Worm (Caenorhabditis elegans) whole organism, late embryonic: ENCODE measurements around the gene ttr-50.

Experiments used
- C08G9.2 ChIP-seq: sonication (generic microtip); optimal IDR thresholded peaks from 2 replicates; lab custom pipeline; 2016; ENCODE audit warnings: mild to moderate bottlenecking, missing genetic modification characterization, moderate library complexity, missing compliant biosample characterization
- F13H6.1 ChIP-seq: sonication (generic microtip); optimal IDR thresholded peaks from 2 replicates; lab custom pipeline; 2016; ENCODE audit warnings: missing genetic modification characterization, missing compliant biosample characterization
- K09A11.1 ChIP-seq: sonication (generic microtip); optimal IDR thresholded peaks from 2 replicates; lab custom pipeline; 2017; ENCODE audit warnings: antibody characterized with exemption, mild to moderate bottlenecking, missing genetic modification characterization, missing compliant biosample characterization; ENCODE audit not compliant: insufficient read depth
- T23F11.4 ChIP-seq: fragments of 200-800 bp; sonication (Bioruptor generic); optimal IDR thresholded peaks from 2 replicates; lab custom pipeline; 2018; ENCODE audit warnings: mild to moderate bottlenecking, missing genetic modification characterization, missing compliant biosample characterization
- Y22D7AL.16 ChIP-seq: sonication (generic microtip); optimal IDR thresholded peaks from 2 replicates; lab custom pipeline; 2016; ENCODE audit warnings: missing genetic modification characterization, missing compliant biosample characterization
- ceh-14 ChIP-seq: sonication (generic microtip); optimal IDR thresholded peaks from 2 replicates; lab custom pipeline; 2016; ENCODE audit warnings: missing genotype, missing genetic modification characterization, missing compliant biosample characterization
- ceh-18 ChIP-seq: sonication (generic microtip); optimal IDR thresholded peaks from 2 replicates; lab custom pipeline; 2016; ENCODE audit warnings: missing genetic modification characterization, missing compliant biosample characterization
- ceh-19 ChIP-seq: fragments of 200-800 bp; sonication (Bioruptor generic); optimal IDR thresholded peaks from 2 replicates; lab custom pipeline; 2018; ENCODE audit warnings: mild to moderate bottlenecking, missing genetic modification characterization, missing compliant biosample characterization
- ceh-2 ChIP-seq: sonication (generic microtip); optimal IDR thresholded peaks from 2 replicates; lab custom pipeline; 2016; ENCODE audit warnings: missing genotype, missing genetic modification characterization, missing compliant biosample characterization
- ceh-24 ChIP-seq: sonication (generic microtip); optimal IDR thresholded peaks from 2 replicates; lab custom pipeline; 2016; ENCODE audit warnings: mild to moderate bottlenecking, missing genetic modification characterization, missing compliant biosample characterization
- ceh-30 ChIP-seq: fragments of 150-350 bp; optimal IDR thresholded peaks from 2 replicates; lab custom pipeline; 2014; ENCODE audit warnings: missing biosample characterization, missing genetic modification characterization
- ceh-6 ChIP-seq: fragments of 200-800 bp; sonication (Bioruptor generic); optimal IDR thresholded peaks from 2 replicates; lab custom pipeline; 2018; ENCODE audit warnings: mild to moderate bottlenecking, missing genetic modification characterization, missing compliant biosample characterization
- ceh-9 ChIP-seq: sonication (generic microtip); optimal IDR thresholded peaks from 2 replicates; lab custom pipeline; 2016; ENCODE audit warnings: mild to moderate bottlenecking, missing genetic modification characterization, inconsistent platforms, missing compliant biosample characterization
- dmd-4 ChIP-seq: sonication (generic microtip); optimal IDR thresholded peaks from 2 replicates; lab custom pipeline; 2016; ENCODE audit warnings: borderline replicate concordance, missing genetic modification characterization, missing compliant biosample characterization
- elt-2 ChIP-seq: sonication (generic microtip); optimal IDR thresholded peaks from 2 replicates; lab custom pipeline; 2016; ENCODE audit warnings: missing genetic modification reagents, missing genetic modification characterization, missing compliant biosample characterization
- ets-4 ChIP-seq: sonication (generic microtip); optimal IDR thresholded peaks from 2 replicates; lab custom pipeline; 2016; ENCODE audit warnings: missing genetic modification characterization, missing compliant biosample characterization
- fax-1 ChIP-seq: sonication (generic microtip); optimal IDR thresholded peaks from 2 replicates; lab custom pipeline; 2016; ENCODE audit warnings: missing genotype, missing genetic modification characterization, missing compliant biosample characterization
- fkh-10 ChIP-seq: fragments of 150-350 bp; optimal IDR thresholded peaks from 2 replicates; lab custom pipeline; 2014; ENCODE audit warnings: missing biosample characterization, missing genetic modification reagents, missing genetic modification characterization
- fkh-6 ChIP-seq: sonication (generic microtip); optimal IDR thresholded peaks from 2 replicates; lab custom pipeline; 2016; ENCODE audit warnings: missing genetic modification characterization, missing compliant biosample characterization
- hlh-15 ChIP-seq: sonication (generic microtip); optimal IDR thresholded peaks from 2 replicates; lab custom pipeline; 2016; ENCODE audit warnings: missing genetic modification characterization, missing compliant biosample characterization
- hlh-30 ChIP-seq: sonication (generic microtip); optimal IDR thresholded peaks from 2 replicates; lab custom pipeline; 2017; ENCODE audit warnings: antibody characterized with exemption, missing genetic modification characterization, missing compliant biosample characterization; ENCODE audit not compliant: insufficient read depth
- hlh-6 ChIP-seq: sonication (generic microtip); optimal IDR thresholded peaks from 2 replicates; lab custom pipeline; 2016; ENCODE audit warnings: missing genotype, missing genetic modification characterization, missing compliant biosample characterization
- lim-6 ChIP-seq: sonication (generic microtip); optimal IDR thresholded peaks from 2 replicates; lab custom pipeline; 2016; ENCODE audit warnings: missing genetic modification characterization, missing compliant biosample characterization
- lin-11 ChIP-seq: fragments of 200-800 bp; sonication (Bioruptor generic); optimal IDR thresholded peaks from 2 replicates; lab custom pipeline; 2018; ENCODE audit warnings: mild to moderate bottlenecking, missing genetic modification characterization, missing compliant biosample characterization
- madf-2 ChIP-seq: sonication (generic microtip); optimal IDR thresholded peaks from 2 replicates; lab custom pipeline; 2017; ENCODE audit warnings: missing genetic modification characterization, missing compliant biosample characterization
- mec-3 ChIP-seq: sonication (generic microtip); optimal IDR thresholded peaks from 2 replicates; lab custom pipeline; 2016; ENCODE audit warnings: borderline replicate concordance, missing genetic modification characterization, missing compliant biosample characterization
- nfya-1 ChIP-seq: sonication (generic microtip); optimal IDR thresholded peaks from 2 replicates; lab custom pipeline; 2017; ENCODE audit warnings: missing genetic modification characterization, mild to moderate bottlenecking, missing compliant biosample characterization, antibody characterized with exemption, moderate library complexity
- nhr-11 ChIP-seq: fragments of 150-350 bp; optimal IDR thresholded peaks from 2 replicates; lab custom pipeline; 2014; ENCODE audit warnings: missing biosample characterization, missing genetic modification characterization
- odd-2 ChIP-seq: sonication (generic microtip); optimal IDR thresholded peaks from 2 replicates; lab custom pipeline; 2017; ENCODE audit warnings: antibody characterized with exemption, mild to moderate bottlenecking, missing genetic modification characterization, missing compliant biosample characterization
- pag-3 ChIP-seq: sonication (generic microtip); optimal IDR thresholded peaks from 2 replicates; lab custom pipeline; 2016; ENCODE audit warnings: missing compliant biosample characterization, missing genetic modification characterization, borderline replicate concordance
- rnt-1 ChIP-seq: sonication (generic microtip); optimal IDR thresholded peaks from 2 replicates; lab custom pipeline; 2016; ENCODE audit warnings: missing genetic modification characterization, missing compliant biosample characterization
- sox-4 ChIP-seq: sonication (generic microtip); optimal IDR thresholded peaks from 2 replicates; lab custom pipeline; 2017; ENCODE audit warnings: mild to moderate bottlenecking, missing genetic modification characterization, inconsistent platforms, missing compliant biosample characterization
- syd-9 ChIP-seq: sonication (generic microtip); optimal IDR thresholded peaks from 2 replicates; lab custom pipeline; 2016; ENCODE audit warnings: mild to moderate bottlenecking, missing genetic modification characterization, moderate library complexity, missing compliant biosample characterization
- tbx-7 ChIP-seq: sonication (generic microtip); optimal IDR thresholded peaks from 2 replicates; lab custom pipeline; 2016; ENCODE audit warnings: missing genotype, missing genetic modification characterization, missing compliant biosample characterization
- unc-42 ChIP-seq: sonication (generic microtip); optimal IDR thresholded peaks from 2 replicates; lab custom pipeline; 2016; ENCODE audit warnings: missing genotype, missing genetic modification characterization, missing compliant biosample characterization
- zip-5 ChIP-seq: sonication (generic microtip); optimal IDR thresholded peaks from 2 replicates; lab custom pipeline; 2016; ENCODE audit warnings: missing genetic modification characterization, missing compliant biosample characterization

Gene ttr-50

ce11 chrIV:11668001-11668400 lies 27.2 kb upstream of the ttr-50 start, which contains the start of gene atg-4.2:
atg-4.2 (plus strand) TSS chrIV:11668024.
- TF ChIP-seq hlh-30 (tag; lab: Kevin White, UChicago) (no peak), ceh-6 (GFP tag; lab: Kevin White, UChicago) (no peak), lin-11 (no peak), zip-5 (no peak), T23F11.4 (no peak), ceh-24 (no peak), ceh-9 (tag; lab: Kevin White, UChicago) (no peak), rnt-1 (tag; lab: Kevin White, UChicago) (no peak), elt-2 (tag; lab: Kevin White, UChicago) (no peak), tbx-7 (tag; lab: Kevin White, UChicago) (no peak), ceh-2 (tag; lab: Kevin White, UChicago) (no peak), ceh-14 (no peak), ets-4 (tag; lab: Kevin White, UChicago) (no peak), sox-4 (tag; lab: Kevin White, UChicago) (no peak), odd-2 (tag; lab: Kevin White, UChicago) (no peak), fax-1 (tag; lab: Kevin White, UChicago) (no peak), nhr-11 (tag; lab: Kevin White, UChicago) (no peak)
- TF ChIP-seq, all 69 proteins: peak for 0

- TF ChIP-seq lim-6 (tag; lab: Kevin White, UChicago) = no peak
- no peak for TF ChIP-seq hlh-15
- TF ChIP-seq ceh-2 (tag; lab: Kevin White, UChicago) = no peak
- no peak for TF ChIP-seq ceh-18
- TF ChIP-seq hlh-30 (tag; lab: Kevin White, UChicago) = no peak
- no peak for TF ChIP-seq pag-3 (tag; lab: Kevin White, UChicago)
- TF ChIP-seq zip-5 = no peak
- no peak for TF ChIP-seq dmd-4 (tag; lab: Kevin White, UChicago)
- no peak for TF ChIP-seq K09A11.1
- no peak for TF ChIP-seq hlh-6
- TF ChIP-seq sox-4 (tag; lab: Kevin White, UChicago) = no peak
- TF ChIP-seq mec-3 (tag; lab: Kevin White, UChicago) = no peak
- no peak for TF ChIP-seq syd-9
- no peak for TF ChIP-seq fkh-10 (GFP tag; lab: Kevin White, UChicago)
- TF ChIP-seq F13H6.1 (tag; lab: Kevin White, UChicago) = no peak
- TF ChIP-seq odd-2 (tag; lab: Kevin White, UChicago) = no peak
- no peak for TF ChIP-seq fkh-6
Measured at ce11 chrIV:11665010-11665409, 24.2 kb upstream of the ttr-50 start, which contains the start of gene ZK809.9. ZK809.9 (plus strand) TSS chrIV:11665310.

- TF ChIP-seq Y22D7AL.16 (tag; lab: Kevin White, UChicago) (no peak), hlh-6 (no peak), fkh-6 (no peak), nfya-1 (tag; lab: Kevin White, UChicago) (no peak), unc-42 (tag; lab: Kevin White, UChicago) (no peak), ceh-30 (tag; lab: Kevin White, UChicago) (no peak), madf-2 (no peak), C08G9.2 (no peak), ceh-19 (GFP tag; lab: Kevin White, UChicago) (no peak), dmd-4 (tag; lab: Kevin White, UChicago) (no peak)
Measured at ce11 chrIV:11659794-11660312, 19.0 kb upstream of the ttr-50 start, which contains the start of gene ZK792.1. ZK792.1 (plus strand) TSS chrIV:11659844.
